Worm (Caenorhabditis elegans): ENCODE results near the gene nhr-114.

ce11 chrV:4195283-4195682, 8.3 kb downstream of the nhr-114 start, which contains the start of gene algn-5:
- TF ChIP-seq unc-62 (GFP tag; optimal IDR thresholded peaks at IDR 0.05), result no peak
- TF ChIP-seq sem-4 (tag; optimal IDR thresholded peaks at IDR 0.05), result no peak
- no peak for TF ChIP-seq ZK546.5 (tag; optimal IDR thresholded peaks at IDR 0.05)
- TF ChIP-seq fos-1 (tag; optimal IDR thresholded peaks at IDR 0.05), result no peak
- no peak for TF ChIP-seq skn-1 (tag; optimal IDR thresholded peaks at IDR 0.05)
